Worm (Caenorhabditis elegans): Measurements from ENCODE around the gene gar-2.

gar-2 gene

ce11 chrIII:6331211-6331782, 22.1 kb downstream of the gar-2 start, which contains the start of gene C56G2.4:
C56G2.4 (plus strand) TSS chrIII:6331732.
- TF ChIP-seq mxl-3 (GFP tag; optimal IDR thresholded peaks at IDR 0.05) (no peak), aha-1 (tag) (no peak), F37D6.2 (tag; optimal IDR thresholded peaks at IDR 0.05) (no peak), sdz-12 (GFP tag; optimal IDR thresholded peaks at IDR 0.05) (no peak), mxl-2 (GFP tag; conservative IDR thresholded peaks at IDR 0.05) (no peak), zag-1 (tag; optimal IDR thresholded peaks at IDR 0.05) (no peak), Y75B8A.6 (GFP tag; IDR thresholded peaks at IDR 0.05) (no peak), nhr-237 (tag; optimal IDR thresholded peaks at IDR 0.05) (no peak), dmd-6 (GFP tag; IDR thresholded peaks at IDR 0.05) (no peak), aly-2 (tag; optimal IDR thresholded peaks at IDR 0.05) (no peak), rbr-2 (tag; optimal IDR thresholded peaks at IDR 0.05) (no peak), madf-9 (GFP tag; conservative IDR thresholded peaks at IDR 0.05) (no peak), mdt-29 (GFP tag; IDR thresholded peaks at IDR 0.05) (no peak)

- TF ChIP-seq fkh-10 (GFP tag; optimal IDR thresholded peaks at IDR 0.05), result peak; percentile 24
- TF ChIP-seq attf-4 (tag; optimal IDR thresholded peaks at IDR 0.05), result no peak
Observed at ce11 chrIII:6334364-6334763, 25.2 kb downstream of the gar-2 start.

ce11 chrIII:6339919-6340434, 30.8 kb downstream of the gar-2 start, which contains the start of gene let-767:
let-767 (minus strand) TSS chrIII:6339969.
- TF ChIP-seq spr-1 (tag; optimal IDR thresholded peaks at IDR 0.05), result no peak
- peak; percentile 70 for TF ChIP-seq pqm-1 (tag; optimal IDR thresholded peaks at IDR 0.05)
- TF ChIP-seq ceh-32 (tag; optimal IDR thresholded peaks at IDR 0.05; ENCODE audit: poor library complexity), result no peak
- no peak for TF ChIP-seq ceh-82 (tag; optimal IDR thresholded peaks at IDR 0.05)
- no peak for TF ChIP-seq egl-27 (tag; optimal IDR thresholded peaks at IDR 0.05)
- peak; percentile 47 for TF ChIP-seq lin-13 (GFP tag; optimal IDR thresholded peaks at IDR 0.05)
- no peak for TF ChIP-seq daf-16 (GFP tag; optimal IDR thresholded peaks at IDR 0.05)
- peak; percentile 68 for TF ChIP-seq daf-16 (tag; optimal IDR thresholded peaks at IDR 0.05)
- TF ChIP-seq Y75B8A.6 (GFP tag; IDR thresholded peaks at IDR 0.05), result no peak
- peak; percentile 21 for TF ChIP-seq mep-1 (tag; optimal IDR thresholded peaks at IDR 0.05)
- no peak for TF ChIP-seq dpl-1 (GFP tag; optimal IDR thresholded peaks at IDR 0.05)
- peak; percentile 7; the same call in 1 of the 2 replicates for TF ChIP-seq dmd-6 (GFP tag; IDR thresholded peaks at IDR 0.05)
- TF ChIP-seq hmg-1.1 (GFP tag; IDR thresholded peaks at IDR 0.05), result no peak
- peak; percentile 28 for TF ChIP-seq hlh-11 (tag; optimal IDR thresholded peaks at IDR 0.05)
- TF ChIP-seq nhr-11 (tag; optimal IDR thresholded peaks at IDR 0.05), result no peak
- no peak for TF ChIP-seq dmd-9 (GFP tag; IDR thresholded peaks at IDR 0.05)
- no peak for TF ChIP-seq lsy-2 (tag; optimal IDR thresholded peaks at IDR 0.05)
- peak; percentile 41 for TF ChIP-seq nhr-28 (tag; optimal IDR thresholded peaks at IDR 0.05)
- no peak for TF ChIP-seq nhr-237 (tag; optimal IDR thresholded peaks at IDR 0.05)
- TF ChIP-seq daf-12 (tag; optimal IDR thresholded peaks at IDR 0.05), result no peak
- no peak for TF ChIP-seq lin-1 (GFP tag; IDR thresholded peaks at IDR 0.05)
- no peak for TF ChIP-seq madf-9 (GFP tag; conservative IDR thresholded peaks at IDR 0.05)
- TF ChIP-seq ceh-28 (tag; optimal IDR thresholded peaks at IDR 0.05), result no peak
- no peak for TF ChIP-seq F44E2.7 (GFP tag; IDR thresholded peaks at IDR 0.05)

ce11 chrIII:6341878-6342453, 32.8 kb downstream of the gar-2 start, which contains the start of gene rpn-13:
rpn-13 (minus strand) TSS chrIII:6341928.
- TF ChIP-seq spr-3 (GFP tag; optimal IDR thresholded peaks at IDR 0.05) (no peak), ceh-28 (tag; optimal IDR thresholded peaks at IDR 0.05) (no peak), cey-2 (tag; optimal IDR thresholded peaks at IDR 0.05; ENCODE audit: borderline replicate concordance, insufficient read depth) (no peak), rbr-2 (tag; optimal IDR thresholded peaks at IDR 0.05) (peak; percentile 31), Y105C5A.15 (GFP tag; IDR thresholded peaks at IDR 0.05) (no peak), daf-12 (tag; optimal IDR thresholded peaks at IDR 0.05) (no peak), jun-1 (tag; optimal IDR thresholded peaks at IDR 0.05) (no peak), ceh-62 (tag; optimal IDR thresholded peaks at IDR 0.05) (no peak), lim-7 (GFP tag; IDR thresholded peaks at IDR 0.05) (no peak), nhr-77 (tag; optimal IDR thresholded peaks at IDR 0.05) (peak; percentile 23), mes-2 (tag; optimal IDR thresholded peaks at IDR 0.05; ENCODE audit: poor library complexity, severe bottlenecking) (peak; percentile 76), ztf-7 (tag; optimal IDR thresholded peaks at IDR 0.05) (no peak), unc-62 (GFP tag; optimal IDR thresholded peaks at IDR 0.05 in 1 of 2) (peak in 1 of 2 experiments; percentile 94), unc-62 (tag; optimal IDR thresholded peaks at IDR 0.05) (no peak), unc-39 (tag; optimal IDR thresholded peaks at IDR 0.05) (no peak), mep-1 (tag; optimal IDR thresholded peaks at IDR 0.05) (peak; percentile 56), fkh-10 (GFP tag; optimal IDR thresholded peaks at IDR 0.05) (peak; percentile 22), hmg-1.1 (GFP tag; IDR thresholded peaks at IDR 0.05) (peak; percentile 52)
